Worm (Caenorhabditis elegans): Measurements from ENCODE around the gene nmt-1.

nmt-1 gene

DNA sequence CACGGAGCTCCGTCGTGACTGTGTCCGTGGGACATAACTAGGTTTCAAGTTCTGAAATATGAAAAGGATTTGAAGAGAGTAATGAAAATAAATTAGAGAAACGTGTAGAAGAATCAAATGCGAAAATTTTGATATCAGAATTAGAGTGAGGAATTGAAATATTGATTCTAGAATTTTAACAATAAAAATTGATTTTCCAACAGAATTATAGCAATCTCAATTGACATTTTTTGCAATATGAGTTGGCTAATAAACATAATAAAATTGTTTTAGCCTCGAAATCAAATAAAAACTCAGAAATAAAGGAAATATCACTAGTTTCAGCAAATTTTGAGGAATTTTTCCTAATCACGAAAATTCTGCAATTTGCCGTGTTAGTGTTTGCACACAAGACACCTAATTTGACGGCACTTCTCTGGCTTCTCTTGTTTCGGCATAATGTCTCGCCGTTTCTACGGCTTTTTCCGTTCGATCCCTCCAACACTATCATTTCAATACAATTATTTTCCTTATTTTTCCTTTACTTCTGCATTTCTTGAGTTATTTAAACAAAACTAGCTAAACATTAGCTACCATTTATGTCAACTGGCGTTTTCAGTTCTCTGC is at the start of gene nmt-1:
TSS of gene nmt-1 (minus strand) at position 51 of the 606 bp plus-strand sequence.
- no peak for TF ChIP-seq ztf-29 (GFP tag; IDR thresholded peaks at IDR 0.05)
- no peak for TF ChIP-seq klf-2 (GFP tag; conservative IDR thresholded peaks at IDR 0.05)
- TF ChIP-seq ref-1 (GFP tag; conservative IDR thresholded peaks at IDR 0.05), result no peak

- TF ChIP-seq ztf-23 (GFP tag; IDR thresholded peaks at IDR 0.05) (no peak), T22C8.4 (GFP tag; IDR thresholded peaks at IDR 0.05) (no peak), tab-1 (GFP tag; IDR thresholded peaks at IDR 0.05) (no peak), ztf-29 (GFP tag; IDR thresholded peaks at IDR 0.05) (no peak), cog-1 (tag; optimal IDR thresholded peaks at IDR 0.05) (no peak), med-1 (GFP tag; optimal IDR thresholded peaks at IDR 0.05; ENCODE audit: insufficient read depth) (no peak), ref-1 (GFP tag; conservative IDR thresholded peaks at IDR 0.05) (no peak), flt-1 (GFP tag; IDR thresholded peaks at IDR 0.05) (no peak), klf-2 (GFP tag; conservative IDR thresholded peaks at IDR 0.05) (no peak)
Observed at ce11 chrIII:6165240-6165639, 49.1 kb upstream of the nmt-1 start.

DNA sequence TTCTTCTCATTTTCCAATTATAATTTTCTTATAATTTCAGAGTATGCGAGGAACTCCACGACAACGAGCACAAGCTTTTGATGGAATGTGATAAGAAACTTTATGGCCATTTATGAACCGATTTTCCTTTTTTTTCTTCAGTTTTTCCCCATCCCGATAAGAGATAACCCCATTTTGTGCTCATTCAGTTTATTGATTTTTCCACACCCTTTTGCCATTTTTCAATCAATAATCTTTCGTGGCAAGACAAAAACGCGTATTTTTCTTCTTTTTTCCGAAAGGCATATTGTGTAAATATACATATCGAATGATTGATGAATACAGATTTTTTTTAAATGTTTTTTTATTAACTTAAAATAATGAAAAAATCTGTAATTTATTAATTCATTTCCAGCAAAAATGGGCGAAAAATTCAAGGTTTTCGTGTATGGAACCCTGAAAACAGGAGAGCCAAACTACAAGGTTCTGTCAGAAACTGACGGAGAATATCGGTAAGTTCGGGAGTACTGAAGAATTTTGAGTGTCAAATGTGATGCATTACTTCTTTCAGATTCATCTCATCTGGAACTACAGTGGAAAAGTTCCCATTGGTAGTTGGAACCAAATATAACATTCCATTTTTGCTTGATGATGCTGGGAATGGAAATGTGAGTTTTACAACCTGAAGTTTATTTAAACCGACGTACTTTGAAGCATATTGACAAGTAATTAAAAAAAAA is 48.3 kb upstream of the nmt-1 start, which contains the start of gene F42A10.9:
TSS of gene F42A10.9 (plus strand) at position 321 of the 719 bp plus-strand sequence.
- no peak for TF ChIP-seq cog-1 (tag; optimal IDR thresholded peaks at IDR 0.05)
- TF ChIP-seq T22C8.4 (GFP tag; IDR thresholded peaks at IDR 0.05), result 0 out of 2 replicates have a peak, but pooled peaks have one; percentile 16

DNA sequence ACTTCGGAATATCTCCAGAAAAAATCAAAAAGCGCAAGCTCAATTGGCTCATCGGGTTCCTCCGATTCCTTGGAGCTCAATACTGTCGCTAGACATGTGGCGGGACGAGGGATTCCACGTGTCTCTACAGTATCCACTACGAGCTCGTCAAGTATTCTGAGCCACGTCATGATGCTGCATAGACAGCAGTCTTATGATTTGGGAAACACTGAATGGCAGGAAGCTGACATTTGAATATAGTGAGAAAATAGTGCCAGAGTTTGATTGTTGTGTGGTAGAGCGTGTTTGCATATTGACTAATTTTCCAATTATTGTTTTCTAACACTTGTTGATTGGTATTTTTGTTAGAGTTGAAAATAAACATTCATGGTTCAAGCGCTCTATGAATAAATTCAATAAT is 47.2 kb upstream of the nmt-1 start:
- TF ChIP-seq ztf-23 (GFP tag; IDR thresholded peaks at IDR 0.05), result no peak
- TF ChIP-seq cog-1 (tag; optimal IDR thresholded peaks at IDR 0.05), result no peak
- no peak for TF ChIP-seq ref-1 (GFP tag; conservative IDR thresholded peaks at IDR 0.05)
- no peak for TF ChIP-seq klf-2 (GFP tag; conservative IDR thresholded peaks at IDR 0.05)
- no peak for TF ChIP-seq flt-1 (GFP tag; IDR thresholded peaks at IDR 0.05)
- TF ChIP-seq T22C8.4 (GFP tag; IDR thresholded peaks at IDR 0.05), result no peak

ce11 chrIII:6158642-6159475 is 42.7 kb upstream of the nmt-1 start, which contains the start of gene nfm-1:
TSS of gene nfm-1 (plus strand) at chrIII:6159453.
- TF ChIP-seq ref-1 (GFP tag; conservative IDR thresholded peaks at IDR 0.05) (peak; percentile 89), T22C8.4 (GFP tag; IDR thresholded peaks at IDR 0.05) (peak; percentile 90), cog-1 (tag; optimal IDR thresholded peaks at IDR 0.05) (peak; percentile 89), med-1 (GFP tag; optimal IDR thresholded peaks at IDR 0.05; ENCODE audit: insufficient read depth) (peak; percentile 60), ztf-29 (GFP tag; IDR thresholded peaks at IDR 0.05) (peak; percentile 95), klf-2 (GFP tag; conservative IDR thresholded peaks at IDR 0.05) (peak; percentile 88), ztf-23 (GFP tag; IDR thresholded peaks at IDR 0.05) (peak; percentile 95), flt-1 (GFP tag; IDR thresholded peaks at IDR 0.05) (peak; percentile 96), tab-1 (GFP tag; IDR thresholded peaks at IDR 0.05) (peak; percentile 93)

DNA sequence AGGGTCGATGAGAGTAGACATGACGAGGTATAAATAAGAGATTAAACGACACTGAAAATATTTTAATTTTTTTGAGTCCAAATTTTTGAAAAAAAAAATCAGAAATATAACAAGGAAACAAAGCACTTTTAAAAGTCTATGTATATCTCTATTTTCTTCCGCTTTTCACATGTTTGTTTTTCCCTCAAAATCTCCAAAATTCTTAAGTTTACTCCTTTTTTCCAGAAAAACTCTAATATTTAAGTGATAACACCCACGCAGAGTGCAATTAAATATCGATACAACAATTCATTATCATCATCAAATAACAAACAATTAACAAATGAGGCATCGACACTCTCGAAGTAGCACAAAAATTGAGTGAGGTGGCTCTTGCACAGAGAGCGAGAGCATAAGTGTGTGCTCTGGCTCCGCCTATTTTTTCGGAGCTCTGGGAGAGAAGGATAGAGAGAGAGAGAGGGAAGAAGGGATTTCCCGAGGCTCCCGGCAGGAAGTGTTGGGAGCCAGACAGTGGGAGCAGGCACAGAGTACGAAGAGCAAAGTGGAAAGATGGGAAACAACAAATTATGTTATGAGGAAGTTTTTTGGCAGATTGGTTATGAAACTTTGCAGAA is 41.7 kb upstream of the nmt-1 start, which contains the start of gene anmt-2:
TSS of gene anmt-2 (minus strand) at position 51 of the 614 bp plus-strand sequence.
- no peak for TF ChIP-seq tab-1 (GFP tag; IDR thresholded peaks at IDR 0.05)
- TF ChIP-seq T22C8.4 (GFP tag; IDR thresholded peaks at IDR 0.05), result no peak

ce11 chrIII:6155787-6156186 is 39.7 kb upstream of the nmt-1 start:
- no peak for TF ChIP-seq flt-1 (GFP tag; IDR thresholded peaks at IDR 0.05)
- TF ChIP-seq T22C8.4 (GFP tag; IDR thresholded peaks at IDR 0.05), result no peak
- TF ChIP-seq med-1 (GFP tag; optimal IDR thresholded peaks at IDR 0.05; ENCODE audit: insufficient read depth), result no peak
- no peak for TF ChIP-seq tab-1 (GFP tag; IDR thresholded peaks at IDR 0.05)
- TF ChIP-seq ztf-29 (GFP tag; IDR thresholded peaks at IDR 0.05), result no peak
- no peak for TF ChIP-seq cog-1 (tag; optimal IDR thresholded peaks at IDR 0.05)
- TF ChIP-seq ztf-23 (GFP tag; IDR thresholded peaks at IDR 0.05), result no peak
- TF ChIP-seq ref-1 (GFP tag; conservative IDR thresholded peaks at IDR 0.05), result no peak
- no peak for TF ChIP-seq klf-2 (GFP tag; conservative IDR thresholded peaks at IDR 0.05)

DNA sequence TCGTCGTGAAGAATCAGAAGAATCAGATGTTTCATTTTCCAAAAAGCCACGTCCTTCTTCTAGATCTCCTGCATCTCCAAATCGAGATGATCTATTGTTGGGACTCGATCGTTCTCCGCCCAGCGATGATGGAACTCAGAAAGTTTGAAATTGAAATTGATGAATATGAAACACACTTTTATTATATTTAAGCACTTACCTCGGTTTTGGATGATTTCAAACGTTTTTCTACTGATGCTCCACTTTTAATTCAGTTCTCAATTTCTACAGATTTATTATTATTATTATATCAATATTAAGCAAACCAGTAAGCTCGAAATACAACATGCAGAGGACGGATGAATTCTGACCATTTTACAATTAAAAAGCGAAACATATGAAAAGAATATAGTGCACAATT is 38.5 kb upstream of the nmt-1 start:
- TF ChIP-seq T22C8.4 (GFP tag; IDR thresholded peaks at IDR 0.05), result no peak
- no peak for TF ChIP-seq cog-1 (tag; optimal IDR thresholded peaks at IDR 0.05)
- no peak for TF ChIP-seq ztf-23 (GFP tag; IDR thresholded peaks at IDR 0.05)
- TF ChIP-seq ref-1 (GFP tag; conservative IDR thresholded peaks at IDR 0.05), result no peak
- TF ChIP-seq klf-2 (GFP tag; conservative IDR thresholded peaks at IDR 0.05), result no peak
- TF ChIP-seq tab-1 (GFP tag; IDR thresholded peaks at IDR 0.05), result no peak
- TF ChIP-seq med-1 (GFP tag; optimal IDR thresholded peaks at IDR 0.05; ENCODE audit: insufficient read depth), result no peak
- TF ChIP-seq ztf-29 (GFP tag; IDR thresholded peaks at IDR 0.05), result no peak
- TF ChIP-seq flt-1 (GFP tag; IDR thresholded peaks at IDR 0.05), result no peak

DNA sequence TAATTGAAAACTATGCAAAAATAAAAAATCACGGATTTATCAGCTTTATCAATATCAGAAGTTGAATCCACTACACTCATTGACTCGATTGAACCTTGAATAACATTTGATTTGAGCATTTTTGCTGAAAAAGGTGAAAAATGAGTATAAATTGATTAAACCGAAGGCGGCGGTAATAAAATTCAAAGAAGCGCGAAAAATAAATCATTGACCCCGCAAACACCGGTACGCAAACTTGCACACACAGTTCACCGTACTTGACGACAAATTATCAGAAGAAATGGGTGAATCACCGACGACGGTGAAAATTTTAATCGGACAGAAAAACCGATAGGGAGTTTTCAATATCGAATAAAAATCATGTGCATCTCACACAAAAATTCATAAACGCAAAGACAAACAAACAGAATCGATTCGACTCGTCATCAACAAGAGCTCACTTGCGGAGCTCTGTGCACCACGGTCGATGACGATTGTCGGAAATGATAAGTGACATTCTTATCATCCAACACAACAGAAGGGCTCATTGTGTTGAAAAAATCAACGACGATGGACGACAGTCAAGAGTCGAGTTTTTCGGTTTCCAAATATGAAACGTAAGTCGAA is 33.4 kb upstream of the nmt-1 start, which contains the start of the genes wht-7 and Y42G9A.1:
TSS of gene wht-7 (minus strand) at position 131 of the 606 bp plus-strand sequence.
TSS of gene Y42G9A.1 (plus strand) at position 495 of the 606 bp plus-strand sequence.
- no peak for TF ChIP-seq ztf-29 (GFP tag; IDR thresholded peaks at IDR 0.05)
- no peak for TF ChIP-seq ref-1 (GFP tag; conservative IDR thresholded peaks at IDR 0.05)
- no peak for TF ChIP-seq T22C8.4 (GFP tag; IDR thresholded peaks at IDR 0.05)
- no peak for TF ChIP-seq flt-1 (GFP tag; IDR thresholded peaks at IDR 0.05)
- no peak for TF ChIP-seq med-1 (GFP tag; optimal IDR thresholded peaks at IDR 0.05; ENCODE audit: insufficient read depth)
- no peak for TF ChIP-seq klf-2 (GFP tag; conservative IDR thresholded peaks at IDR 0.05)
- no peak for TF ChIP-seq ztf-23 (GFP tag; IDR thresholded peaks at IDR 0.05)
- no peak for TF ChIP-seq tab-1 (GFP tag; IDR thresholded peaks at IDR 0.05)
- TF ChIP-seq cog-1 (tag; optimal IDR thresholded peaks at IDR 0.05), result no peak

Data from whole organism, midembryonic.